Fruit fly (Drosophila melanogaster): Measurements from ENCODE around the gene RpS3.

The RpS3 gene

DNA sequence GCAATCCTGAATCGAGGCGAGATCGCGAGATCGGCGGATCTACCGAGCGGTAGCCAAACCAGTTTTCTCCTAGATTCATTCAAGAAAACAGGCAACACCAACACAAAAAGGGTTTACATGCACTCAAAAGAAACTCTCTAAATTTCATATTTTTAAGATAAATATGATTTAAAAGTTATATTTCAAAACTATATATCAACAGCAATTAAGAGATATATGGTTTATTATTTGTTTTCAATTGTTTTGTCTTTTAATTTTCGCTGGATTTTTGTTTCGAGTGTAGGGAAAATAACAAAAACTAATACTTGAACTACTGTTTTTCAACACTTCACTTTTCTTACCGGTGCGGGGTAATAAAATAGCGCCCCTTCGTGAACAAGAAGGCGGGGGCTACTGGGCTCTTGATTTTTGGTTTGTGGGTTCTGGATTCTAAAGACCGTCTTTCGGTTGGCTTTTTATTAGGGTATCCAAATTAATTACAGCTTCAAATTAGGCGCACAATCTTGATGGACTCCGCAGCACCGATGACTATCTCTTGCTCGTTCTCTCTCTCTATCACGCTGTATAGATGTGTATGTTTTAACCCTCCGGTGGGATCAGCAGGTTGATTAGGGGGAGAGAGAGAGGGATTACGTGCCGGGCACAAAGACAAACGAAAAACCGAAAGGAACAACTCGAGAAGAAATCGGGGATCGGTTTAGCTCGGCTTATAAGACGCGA lies 13.4 kb upstream of the RpS3 start:
- TF ChIP-seq CG14655 (GFP tag; optimal IDR thresholded peaks at IDR 0.05) (peak; percentile 84), rn (GFP tag; IDR thresholded peaks at IDR 0.05) (0 out of 2 replicates have a peak, but pooled peaks have one; percentile 38), fd96Ca (GFP tag; IDR thresholded peaks at IDR 0.05) (no peak), CG10348 (GFP tag; IDR thresholded peaks at IDR 0.05) (no peak), CG8301 (tag; optimal IDR thresholded peaks at IDR 0.05) (peak; percentile 75), CG12605 (GFP tag; IDR thresholded peaks at IDR 0.05) (peak; percentile 59), CG15710 (tag; optimal IDR thresholded peaks at IDR 0.05) (peak; percentile 77), gl (tag; optimal IDR thresholded peaks at IDR 0.05) (peak; percentile 25), Ets98B (GFP tag; IDR thresholded peaks at IDR 0.05) (peak; percentile 58), Pif1A (GFP tag; optimal IDR thresholded peaks at IDR 0.05) (peak; percentile 56), CG4496 (GFP tag; IDR thresholded peaks at IDR 0.05) (peak; percentile 67; the same call in 2 of the 3 replicates), D1 (tag; optimal IDR thresholded peaks at IDR 0.05) (no peak), Pif1B (GFP tag; optimal IDR thresholded peaks at IDR 0.05) (peak; percentile 5), CG13204 (GFP tag; optimal IDR thresholded peaks at IDR 0.05) (peak; percentile 36), Snoo (tag; optimal IDR thresholded peaks at IDR 0.05) (no peak), CG8159 (tag; optimal IDR thresholded peaks at IDR 0.05) (peak; percentile 82), CG9948 (tag; optimal IDR thresholded peaks at IDR 0.05) (peak; percentile 81), EcR (GFP tag; optimal IDR thresholded peaks at IDR 0.05) (peak; percentile 34), CG17806 (tag; optimal IDR thresholded peaks at IDR 0.05) (peak; percentile 77), CG34367 (tag; optimal IDR thresholded peaks at IDR 0.05) (peak; percentile 72), CG32121 (GFP tag; IDR thresholded peaks at IDR 0.05) (peak; percentile 46; the same call in 1 of the 2 replicates)

DNA sequence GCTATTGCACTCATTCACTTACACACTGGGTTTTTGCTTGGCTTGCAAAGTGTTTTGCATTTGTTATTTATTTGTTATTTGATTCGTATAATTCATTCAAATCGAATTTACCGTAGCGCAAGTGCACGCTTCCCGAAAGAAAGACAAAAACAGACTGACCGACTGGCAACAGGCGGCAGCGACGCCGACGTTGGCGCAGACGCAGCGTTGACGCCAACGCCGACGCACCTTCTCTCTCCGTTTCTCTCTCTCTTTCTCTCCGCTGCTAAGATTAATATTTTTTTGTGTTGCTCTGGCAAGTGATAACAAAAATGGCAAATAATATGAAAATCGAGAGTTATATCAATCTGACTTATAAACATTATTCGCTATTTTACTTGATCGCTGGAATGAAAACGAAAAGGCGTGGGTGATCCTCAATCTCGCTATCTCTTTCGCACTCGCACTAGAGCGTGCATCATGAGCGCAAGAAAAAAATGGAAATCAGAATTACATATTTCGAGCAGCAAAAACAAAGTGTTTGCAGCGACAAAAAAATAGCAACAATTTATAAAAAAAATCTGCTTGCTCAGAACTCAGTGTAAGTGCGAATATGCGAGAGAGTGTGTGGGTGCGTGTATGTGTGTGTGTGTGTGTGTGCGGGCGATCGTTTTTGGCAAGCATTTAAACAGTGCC lies 12.5 kb upstream of the RpS3 start, which contains the start of gene pnt:
Gene pnt, minus strand, starts transcription at position 161 of the 675 bp plus-strand sequence.
- peak; percentile 32; the same call in 1 of the 2 replicates for TF ChIP-seq CG32121 (GFP tag; IDR thresholded peaks at IDR 0.05)
- TF ChIP-seq CG12605 (GFP tag; IDR thresholded peaks at IDR 0.05): peak; percentile 30; the same call in 1 of the 2 replicates
- TF ChIP-seq Ets98B (GFP tag; IDR thresholded peaks at IDR 0.05): peak; percentile 4; the same call in 1 of the 2 replicates
- no peak for TF ChIP-seq CG4496 (GFP tag; IDR thresholded peaks at IDR 0.05)

DNA sequence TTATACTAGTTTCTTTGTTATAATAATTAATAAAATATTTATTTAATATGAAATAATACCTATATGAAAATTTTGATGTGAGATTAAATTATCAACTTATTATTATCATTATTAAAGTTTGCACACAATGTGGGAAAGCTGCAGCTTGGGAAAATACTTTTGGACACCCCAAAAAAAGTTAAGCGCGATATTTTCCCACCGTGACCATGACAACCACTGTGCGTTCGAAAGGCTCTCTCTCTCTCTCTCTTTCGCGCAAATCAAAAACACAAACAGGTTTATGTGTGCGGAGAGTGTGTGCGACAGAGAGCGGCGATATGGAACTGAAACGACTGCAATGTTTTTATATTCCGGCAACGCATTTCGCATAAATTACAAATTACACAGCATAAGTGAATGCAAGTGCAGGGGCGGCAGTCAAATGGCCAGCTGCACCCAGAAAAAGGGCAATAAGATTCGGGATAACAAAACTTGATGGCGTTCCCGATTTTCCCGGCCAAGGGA lies 11.7 kb upstream of the RpS3 start:
- TF ChIP-seq CG34367 (tag; optimal IDR thresholded peaks at IDR 0.05) (peak; percentile 32), CG9948 (tag; optimal IDR thresholded peaks at IDR 0.05) (peak; percentile 60), CG8301 (tag; optimal IDR thresholded peaks at IDR 0.05) (peak; percentile 42), EcR (GFP tag; optimal IDR thresholded peaks at IDR 0.05) (no peak), CG15710 (tag; optimal IDR thresholded peaks at IDR 0.05) (peak; percentile 56), CG4496 (GFP tag; IDR thresholded peaks at IDR 0.05) (peak; percentile 77), gl (tag; optimal IDR thresholded peaks at IDR 0.05) (no peak), CG13204 (GFP tag; optimal IDR thresholded peaks at IDR 0.05) (no peak), CG14655 (GFP tag; optimal IDR thresholded peaks at IDR 0.05) (peak; percentile 69), Snoo (tag; optimal IDR thresholded peaks at IDR 0.05) (peak; percentile 75), Ets98B (GFP tag; IDR thresholded peaks at IDR 0.05) (peak; percentile 35; the same call in 1 of the 2 replicates), D1 (tag; optimal IDR thresholded peaks at IDR 0.05) (peak; percentile 69), fd96Ca (GFP tag; IDR thresholded peaks at IDR 0.05) (peak; percentile 76), rn (GFP tag; IDR thresholded peaks at IDR 0.05) (no peak), Pif1A (GFP tag; optimal IDR thresholded peaks at IDR 0.05) (peak; percentile 28), Pif1B (GFP tag; optimal IDR thresholded peaks at IDR 0.05) (no peak), CG17806 (tag; optimal IDR thresholded peaks at IDR 0.05) (peak; percentile 54), CG12605 (GFP tag; IDR thresholded peaks at IDR 0.05) (no peak), CG8159 (tag; optimal IDR thresholded peaks at IDR 0.05) (peak; percentile 68), CG32121 (GFP tag; IDR thresholded peaks at IDR 0.05) (peak; percentile 50; the same call in 1 of the 2 replicates), CG10348 (GFP tag; IDR thresholded peaks at IDR 0.05) (no peak)

DNA sequence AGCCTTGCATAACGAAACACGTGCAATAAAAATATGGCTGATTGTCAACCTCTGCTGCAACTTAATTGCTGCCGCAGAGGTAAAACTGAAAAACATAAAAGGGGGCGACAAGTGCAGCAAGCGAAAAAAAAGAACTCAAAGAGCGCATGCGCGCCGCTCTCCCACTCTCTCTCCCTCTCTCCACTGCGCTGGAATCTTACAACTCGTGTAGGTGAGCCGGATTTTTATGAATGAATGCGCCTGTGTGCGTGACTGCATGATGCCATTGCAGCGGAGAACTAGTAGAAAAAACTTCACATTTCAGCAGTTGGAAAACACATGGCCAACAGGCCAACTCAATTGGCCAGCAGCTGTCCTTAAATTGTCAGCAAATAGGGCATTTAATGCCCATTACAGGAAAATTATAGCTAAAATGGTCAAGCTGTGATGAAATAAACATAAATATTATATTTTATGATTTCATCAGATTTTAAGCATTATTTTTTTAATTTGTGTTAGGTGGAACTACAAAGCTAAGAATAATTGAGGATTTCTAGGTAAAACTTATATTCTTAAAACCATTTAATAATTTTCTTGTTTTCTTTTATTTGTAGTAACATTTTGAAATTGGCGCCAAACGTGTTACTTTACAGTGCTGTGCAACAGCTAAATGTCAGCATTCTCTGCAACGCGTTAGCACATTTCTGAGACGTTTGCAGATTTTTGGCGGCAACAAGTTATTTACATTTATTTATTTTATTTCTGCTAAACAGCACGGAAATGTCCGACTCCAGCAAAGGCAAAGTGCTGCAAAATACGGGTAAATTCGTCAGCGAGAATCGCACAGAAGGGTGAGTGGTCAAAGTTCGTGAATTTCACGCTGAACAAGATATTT lies 10.9 kb upstream of the RpS3 start, which contains the start of gene PolE1:
Gene PolE1, plus strand, starts transcription at position 697 of the 874 bp plus-strand sequence.
- TF ChIP-seq Pif1B (GFP tag; optimal IDR thresholded peaks at IDR 0.05) (peak; percentile 12), CG17806 (tag; optimal IDR thresholded peaks at IDR 0.05) (no peak), CG10348 (GFP tag; IDR thresholded peaks at IDR 0.05) (no peak), fd96Ca (GFP tag; IDR thresholded peaks at IDR 0.05) (peak; percentile 44; the same call in 2 of the 3 replicates), CG4496 (GFP tag; IDR thresholded peaks at IDR 0.05) (peak; percentile 59; the same call in 2 of the 3 replicates), CG8159 (tag; optimal IDR thresholded peaks at IDR 0.05) (no peak), Snoo (tag; optimal IDR thresholded peaks at IDR 0.05) (no peak), CG34367 (tag; optimal IDR thresholded peaks at IDR 0.05) (no peak), Pif1A (GFP tag; optimal IDR thresholded peaks at IDR 0.05) (no peak), CG15710 (tag; optimal IDR thresholded peaks at IDR 0.05) (no peak), Ets98B (GFP tag; IDR thresholded peaks at IDR 0.05) (peak; percentile 15), CG14655 (GFP tag; optimal IDR thresholded peaks at IDR 0.05) (no peak), EcR (GFP tag; optimal IDR thresholded peaks at IDR 0.05) (no peak), CG13204 (GFP tag; optimal IDR thresholded peaks at IDR 0.05) (no peak), CG9948 (tag; optimal IDR thresholded peaks at IDR 0.05) (no peak), gl (tag; optimal IDR thresholded peaks at IDR 0.05) (no peak), D1 (tag; optimal IDR thresholded peaks at IDR 0.05) (no peak), CG12605 (GFP tag; IDR thresholded peaks at IDR 0.05) (peak; percentile 40; the same call in 1 of the 2 replicates), CG8301 (tag; optimal IDR thresholded peaks at IDR 0.05) (no peak), CG32121 (GFP tag; IDR thresholded peaks at IDR 0.05) (no peak), rn (GFP tag; IDR thresholded peaks at IDR 0.05) (no peak)

Measured in whole organism, pupa.